Fruit fly (Drosophila melanogaster): ENCODE measurements around the gene Ugt37B1.

Ugt37B1 gene

DNA sequence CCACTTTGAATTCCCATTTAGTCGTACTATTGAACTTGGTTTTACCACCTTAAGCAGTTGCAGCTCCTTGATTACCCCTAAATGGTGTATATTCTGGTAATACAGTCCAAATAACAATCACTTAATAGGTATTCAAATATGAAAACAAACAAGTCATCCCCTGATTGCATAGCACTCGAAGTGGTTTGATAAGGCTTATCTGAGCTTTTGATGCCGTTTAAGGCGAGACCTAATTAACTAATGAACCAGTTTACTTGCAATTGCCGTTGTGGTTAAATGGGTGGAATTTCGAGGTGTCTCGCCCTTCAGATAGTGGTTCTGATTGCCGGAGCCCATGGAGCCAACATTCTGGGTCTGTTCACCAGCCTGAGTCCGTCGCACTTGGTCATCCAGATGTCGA, at the start of gene Ugt37B1:
TSS of gene Ugt37B1 (plus strand) at position 246 of the 400 bp plus-strand sequence.
- TF ChIP-seq Dll (optimal IDR thresholded peaks at IDR 0.05) = no peak
- TF ChIP-seq usp (GFP tag; optimal IDR thresholded peaks at IDR 0.05) = no peak
- no peak for TF ChIP-seq pan (optimal IDR thresholded peaks at IDR 0.05)
- TF ChIP-seq psq (optimal IDR thresholded peaks at IDR 0.05) = no peak
- TF ChIP-seq EcR (GFP tag; optimal IDR thresholded peaks at IDR 0.05) = no peak
- no peak for TF ChIP-seq CG8478 (optimal IDR thresholded peaks at IDR 0.05)

DNA sequence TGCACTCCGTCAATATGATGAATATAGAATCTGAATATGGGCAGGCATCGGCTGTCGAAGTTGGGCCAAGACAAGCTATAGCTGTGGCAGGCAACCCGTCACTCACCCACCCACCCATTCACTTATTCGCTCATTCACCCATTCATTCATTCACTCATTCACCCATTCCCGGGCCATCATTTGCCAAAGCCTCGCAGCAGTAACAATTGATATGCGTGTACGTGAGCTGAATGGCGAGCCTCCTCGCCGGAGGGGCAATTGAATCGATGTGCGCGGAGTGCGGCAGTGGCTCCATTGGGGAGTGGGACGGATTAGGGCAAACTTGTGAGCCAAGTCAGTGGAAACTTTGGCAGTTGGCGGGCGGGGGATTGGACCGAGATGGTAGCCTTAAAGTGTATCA, 48.4 kb upstream of the Ugt37B1 start:
- no peak for TF ChIP-seq Dll (optimal IDR thresholded peaks at IDR 0.05)
- TF ChIP-seq usp (GFP tag; optimal IDR thresholded peaks at IDR 0.05) = no peak
- no peak for TF ChIP-seq EcR (GFP tag; optimal IDR thresholded peaks at IDR 0.05)
- no peak for TF ChIP-seq psq (optimal IDR thresholded peaks at IDR 0.05)
- no peak for TF ChIP-seq CG8478 (optimal IDR thresholded peaks at IDR 0.05)
- TF ChIP-seq pan (optimal IDR thresholded peaks at IDR 0.05) = no peak

- no peak for TF ChIP-seq Dll (optimal IDR thresholded peaks at IDR 0.05)
- TF ChIP-seq EcR (GFP tag; optimal IDR thresholded peaks at IDR 0.05) = no peak
These were observed 47.7 kb upstream of the Ugt37B1 start for dm6 chr2L:6177141-6177540.

DNA sequence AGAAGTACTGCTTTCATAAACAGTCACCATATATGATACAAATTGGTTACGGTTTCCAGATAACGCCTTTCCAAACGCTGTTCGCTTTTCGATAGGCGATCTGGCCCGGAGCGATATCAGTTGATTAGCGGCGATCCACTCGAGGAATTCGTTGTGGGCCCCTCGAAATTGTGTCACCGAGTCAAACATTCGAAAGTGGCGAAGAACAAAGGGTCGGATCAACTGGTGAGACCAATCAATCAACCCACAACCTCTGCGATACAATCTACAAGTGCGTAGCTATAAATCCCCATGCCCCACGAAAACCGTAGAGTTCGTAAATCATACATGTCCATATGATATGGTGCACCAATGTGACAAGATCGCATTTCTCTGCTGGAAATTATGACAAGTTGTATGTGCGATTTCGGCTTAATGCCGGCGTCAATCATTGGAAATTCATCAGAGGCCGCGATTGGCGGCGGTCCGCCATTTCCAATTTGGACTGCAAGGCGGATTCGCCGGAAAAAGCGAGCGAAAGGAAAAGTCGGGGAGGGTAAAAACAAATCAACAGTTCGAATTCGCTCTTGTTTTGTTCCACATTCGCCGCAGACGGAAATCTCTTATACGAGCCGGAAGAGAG, 46.6 kb upstream of the Ugt37B1 start:
- TF ChIP-seq usp (GFP tag; optimal IDR thresholded peaks at IDR 0.05) (no peak), EcR (GFP tag; optimal IDR thresholded peaks at IDR 0.05) (no peak), Dll (optimal IDR thresholded peaks at IDR 0.05) (no peak), pan (optimal IDR thresholded peaks at IDR 0.05) (no peak), psq (optimal IDR thresholded peaks at IDR 0.05) (no peak), CG8478 (optimal IDR thresholded peaks at IDR 0.05) (no peak)

DNA sequence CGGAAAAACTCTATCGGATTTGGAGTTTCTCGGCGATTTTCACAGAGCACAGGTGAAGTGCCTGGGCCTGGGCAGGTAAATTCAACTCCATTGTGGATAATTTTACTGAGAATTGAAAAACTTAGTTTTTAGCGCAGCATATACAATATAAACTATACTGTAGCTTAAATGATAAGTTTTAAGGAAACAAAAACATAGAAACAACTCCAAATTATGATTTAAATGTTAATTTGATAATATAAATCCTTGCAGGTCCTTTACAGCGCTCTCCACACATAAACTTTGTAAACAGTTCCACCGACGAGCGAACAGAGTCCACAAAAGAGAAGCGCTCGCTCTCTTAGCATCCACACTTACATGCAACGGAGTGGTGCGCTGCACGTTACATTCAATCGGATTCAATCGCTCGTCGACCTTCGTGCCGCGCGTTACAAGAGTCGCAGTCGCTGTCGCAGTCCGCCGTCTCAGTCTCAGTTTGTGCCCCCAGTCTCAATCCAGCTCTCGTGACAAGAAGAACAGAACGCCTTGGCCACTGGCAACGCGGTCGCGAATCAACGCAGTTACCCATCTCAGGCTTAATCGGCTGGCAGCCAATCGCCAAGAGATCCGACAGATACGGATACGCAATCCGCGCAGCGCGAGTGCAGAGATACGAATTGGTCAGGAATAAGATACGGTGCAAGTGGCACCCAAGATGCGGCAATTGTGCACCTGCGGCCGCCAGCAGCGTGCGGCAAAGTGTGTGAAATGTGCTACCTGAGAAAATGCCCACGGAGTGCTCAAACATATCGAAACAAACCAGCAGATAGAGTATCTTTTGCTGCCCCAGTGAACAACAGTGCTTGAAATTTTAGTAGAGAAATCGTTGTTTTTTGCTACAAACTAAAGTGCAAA, 45.9 kb upstream of the Ugt37B1 start, which contains the start of gene smal:
TSS of gene smal (plus strand) at position 394 of the 894 bp plus-strand sequence.
- peak; percentile 3 for TF ChIP-seq Dll (optimal IDR thresholded peaks at IDR 0.05)
- no peak for TF ChIP-seq EcR (GFP tag; optimal IDR thresholded peaks at IDR 0.05)

DNA sequence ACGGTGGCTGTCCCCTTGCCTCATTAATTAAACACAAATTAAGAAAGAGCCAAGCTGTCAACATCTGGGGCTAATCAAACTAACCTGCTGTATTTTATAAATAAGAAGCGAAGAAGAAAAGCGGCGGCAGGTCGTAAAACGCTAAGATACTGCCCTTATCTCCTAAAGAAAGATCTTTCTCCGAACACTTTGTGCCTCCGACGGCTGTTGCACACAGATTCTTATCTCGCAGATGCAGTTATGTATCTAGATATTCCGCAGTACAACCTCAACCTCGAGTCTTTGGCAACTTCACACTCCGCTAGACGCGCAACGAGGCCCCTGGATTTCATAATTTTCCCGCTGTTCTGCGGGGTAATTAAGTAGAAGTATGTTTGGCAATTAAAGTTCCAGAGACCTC, 44.9 kb upstream of the Ugt37B1 start:
- no peak for TF ChIP-seq EcR (GFP tag; optimal IDR thresholded peaks at IDR 0.05)
- no peak for TF ChIP-seq usp (GFP tag; optimal IDR thresholded peaks at IDR 0.05)
- no peak for TF ChIP-seq psq (optimal IDR thresholded peaks at IDR 0.05)
- no peak for TF ChIP-seq CG8478 (optimal IDR thresholded peaks at IDR 0.05)
- no peak for TF ChIP-seq Dll (optimal IDR thresholded peaks at IDR 0.05)
- TF ChIP-seq pan (optimal IDR thresholded peaks at IDR 0.05) = no peak

- no peak for TF ChIP-seq Dll (optimal IDR thresholded peaks at IDR 0.05)
- TF ChIP-seq usp (GFP tag; optimal IDR thresholded peaks at IDR 0.05) = no peak
- no peak for TF ChIP-seq psq (optimal IDR thresholded peaks at IDR 0.05)
- TF ChIP-seq EcR (GFP tag; optimal IDR thresholded peaks at IDR 0.05) = no peak
- TF ChIP-seq pan (optimal IDR thresholded peaks at IDR 0.05) = no peak
- TF ChIP-seq CG8478 (optimal IDR thresholded peaks at IDR 0.05) = no peak
These were observed 38.5 kb upstream of the Ugt37B1 start for dm6 chr2L:6186356-6186755.

DNA sequence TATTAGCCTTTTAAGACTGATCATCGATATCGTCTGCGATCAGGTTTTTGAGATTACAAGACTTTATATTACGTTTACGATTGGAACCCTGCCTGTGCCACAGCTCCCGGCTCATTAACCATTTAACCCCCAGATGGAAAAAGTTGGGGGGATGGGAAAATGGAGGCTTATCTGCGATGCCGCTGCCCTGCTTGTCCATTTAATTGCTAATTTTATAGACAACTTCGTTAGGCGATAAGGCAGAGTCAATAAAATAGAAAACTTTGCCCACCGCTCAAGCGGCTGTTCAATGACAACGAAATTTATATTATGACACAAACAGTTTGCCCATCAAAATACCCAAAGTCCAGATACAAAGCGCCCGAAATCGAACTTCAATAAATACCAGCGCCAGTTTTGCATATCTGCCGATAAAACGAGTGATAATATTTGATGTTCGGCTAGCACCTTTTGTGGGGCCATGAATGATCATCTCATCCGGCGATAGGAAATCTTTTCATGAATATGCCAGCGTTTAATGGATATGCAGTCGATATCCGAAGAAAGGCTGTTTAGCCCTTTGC, 31.8 kb upstream of the Ugt37B1 start:
- TF ChIP-seq Dll (optimal IDR thresholded peaks at IDR 0.05) (no peak), psq (optimal IDR thresholded peaks at IDR 0.05) (no peak), CG8478 (optimal IDR thresholded peaks at IDR 0.05) (no peak), pan (optimal IDR thresholded peaks at IDR 0.05) (no peak), EcR (GFP tag; optimal IDR thresholded peaks at IDR 0.05) (no peak), usp (GFP tag; optimal IDR thresholded peaks at IDR 0.05) (no peak)

dm6 chr2L:6194054-6194453, 30.8 kb upstream of the Ugt37B1 start:
- TF ChIP-seq usp (GFP tag; optimal IDR thresholded peaks at IDR 0.05) (no peak), pan (optimal IDR thresholded peaks at IDR 0.05) (no peak), psq (optimal IDR thresholded peaks at IDR 0.05) (no peak), CG8478 (optimal IDR thresholded peaks at IDR 0.05) (no peak), EcR (GFP tag; optimal IDR thresholded peaks at IDR 0.05) (no peak), Dll (optimal IDR thresholded peaks at IDR 0.05) (no peak)

DNA sequence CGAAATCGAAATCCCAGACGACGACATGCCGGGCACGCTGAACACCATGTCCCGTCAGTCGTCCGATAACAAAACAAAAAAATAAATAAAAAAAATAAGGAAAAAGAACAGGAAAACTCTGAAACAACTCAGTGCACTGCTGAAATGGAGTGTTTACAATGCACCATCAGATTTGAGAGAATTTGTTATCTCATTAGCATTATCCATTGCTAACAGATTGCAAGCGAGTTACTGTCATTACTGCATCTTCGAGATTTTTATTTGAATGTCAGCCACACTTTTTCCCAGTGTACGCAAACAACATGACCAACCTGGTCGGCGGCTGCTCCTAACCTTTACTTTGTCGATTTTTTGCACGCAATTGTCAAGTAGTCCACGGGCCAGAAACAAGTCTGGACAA, 27.1 kb upstream of the Ugt37B1 start:
- TF ChIP-seq CG8478 (optimal IDR thresholded peaks at IDR 0.05) = no peak
- no peak for TF ChIP-seq Dll (optimal IDR thresholded peaks at IDR 0.05)
- no peak for TF ChIP-seq usp (GFP tag; optimal IDR thresholded peaks at IDR 0.05)
- no peak for TF ChIP-seq pan (optimal IDR thresholded peaks at IDR 0.05)
- no peak for TF ChIP-seq EcR (GFP tag; optimal IDR thresholded peaks at IDR 0.05)
- TF ChIP-seq psq (optimal IDR thresholded peaks at IDR 0.05) = no peak

dm6 chr2L:6198822-6199221, 26.0 kb upstream of the Ugt37B1 start:
- TF ChIP-seq EcR (GFP tag; optimal IDR thresholded peaks at IDR 0.05) = no peak
- no peak for TF ChIP-seq psq (optimal IDR thresholded peaks at IDR 0.05)
- TF ChIP-seq CG8478 (optimal IDR thresholded peaks at IDR 0.05) = no peak
- TF ChIP-seq Dll (optimal IDR thresholded peaks at IDR 0.05) = no peak
- TF ChIP-seq pan (optimal IDR thresholded peaks at IDR 0.05) = no peak
- TF ChIP-seq usp (GFP tag; optimal IDR thresholded peaks at IDR 0.05) = no peak

DNA sequence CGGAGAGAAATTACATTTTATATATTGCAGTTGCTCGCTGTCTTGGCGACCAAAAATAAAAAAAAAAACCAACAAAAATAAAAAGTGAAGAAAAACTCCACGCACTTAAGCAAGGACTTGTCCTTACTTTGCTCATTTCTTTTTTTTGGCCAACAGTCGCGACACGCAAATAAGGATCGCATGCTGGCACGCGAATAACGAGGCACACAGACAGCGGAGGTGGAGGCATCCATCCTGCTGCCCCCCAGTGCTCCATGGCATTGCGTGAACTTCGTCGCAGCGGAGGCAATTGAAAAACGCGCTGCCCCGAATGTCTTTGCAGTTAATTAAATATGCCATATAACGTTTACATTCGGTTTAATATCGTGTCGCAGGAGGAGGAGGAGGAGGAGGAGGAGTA, 25.3 kb upstream of the Ugt37B1 start:
- no peak for TF ChIP-seq psq (optimal IDR thresholded peaks at IDR 0.05)

Measured in whole organism.